Worm (Caenorhabditis elegans) whole organism, L2 larva: ENCODE results near the gene hot-6.

Experiments used
- C34F6.9 ChIP-seq: fragments of 150-350 bp; optimal IDR thresholded peaks from 2 replicates; lab custom pipeline; 2014; ENCODE audit warnings: missing biosample characterization, missing genetic modification characterization
- snpc-4 ChIP-seq: fragments of 150-350 bp; optimal IDR thresholded peaks from 2 replicates; lab custom pipeline; 2014; ENCODE audit warnings: missing biosample characterization, missing genetic modification characterization

- TF ChIP-seq snpc-4 (tag; lab: Kevin White, UChicago): no peak
- no peak for TF ChIP-seq C34F6.9 (tag; lab: Kevin White, UChicago)
Measured at ce11 chrV:11004094-11004493, 18.6 kb downstream of the hot-6 start.
